Worm (Caenorhabditis elegans) whole organism, midembryonic: ENCODE results near the gene R52.6.

Experiments
- flt-1 ChIP-seq: fragments of 200-800 bp; sonication (Bioruptor generic); IDR thresholded peaks from 2 replicates; pipeline ENCODE4 v1.3.6; 2022; ENCODE audit warnings: missing genetic modification characterization, missing compliant biosample characterization
- klf-2 ChIP-seq: fragments of 200-800 bp; sonication (Bioruptor generic); conservative IDR thresholded peaks from 2 replicates; pipeline ENCODE4 v1.3.6; 2022; ENCODE audit warnings: missing genetic modification reagents, missing genetic modification characterization, missing compliant biosample characterization
- ref-1 ChIP-seq: fragments of 200-800 bp; sonication (Bioruptor generic); conservative IDR thresholded peaks from 2 replicates; pipeline ENCODE4 v1.3.6; 2022; ENCODE audit warnings: missing genetic modification reagents, missing genetic modification characterization, missing compliant biosample characterization
- ztf-23 ChIP-seq: fragments of 200-800 bp; sonication (Bioruptor generic); IDR thresholded peaks from 2 replicates; pipeline ENCODE4 v1.3.6; 2022; ENCODE audit warnings: missing genetic modification reagents, missing genetic modification characterization, missing compliant biosample characterization
- ztf-29 ChIP-seq: fragments of 200-800 bp; sonication (Bioruptor generic); IDR thresholded peaks from 2 replicates; pipeline ENCODE4 v1.3.6; 2022; ENCODE audit warnings: missing genetic modification reagents, missing genetic modification characterization, missing compliant biosample characterization

ce11 chrII:2112948-2113347 lies at the start of gene R52.6:
- TF ChIP-seq ztf-23 (no peak), ref-1 (GFP tag; lab: Robert Waterston, UW) (no peak), ztf-29 (GFP tag; lab: Robert Waterston, UW) (no peak), flt-1 (GFP tag; lab: Robert Waterston, UW) (no peak), klf-2 (GFP tag; lab: Robert Waterston, UW) (no peak)
